Worm (Caenorhabditis elegans): ENCODE results near the gene ceh-38.

Gene ceh-38

ce11 chrII:6909568-6910122 lies 41.7 kb upstream of the ceh-38 start, which contains the start of gene asm-1:
asm-1 (plus strand) TSS chrII:6910072.
- TF ChIP-seq nhr-28 (tag; optimal IDR thresholded peaks at IDR 0.05) (no peak), ceh-83 (GFP tag; optimal IDR thresholded peaks at IDR 0.05) (no peak), tbx-8 (GFP tag; optimal IDR thresholded peaks at IDR 0.05) (no peak)

- peak; percentile 13 for TF ChIP-seq mep-1 (tag; optimal IDR thresholded peaks at IDR 0.05)
- TF ChIP-seq cnd-1 (tag; optimal IDR thresholded peaks at IDR 0.05): peak; percentile 62
- no peak for TF ChIP-seq nhr-28 (tag; optimal IDR thresholded peaks at IDR 0.05)
- TF ChIP-seq ces-1 (GFP tag; optimal IDR thresholded peaks at IDR 0.05): peak; percentile 37
- TF ChIP-seq lin-32 (GFP tag; optimal IDR thresholded peaks at IDR 0.05): peak; percentile 30
Observed at ce11 chrII:6913309-6913708, 38.0 kb upstream of the ceh-38 start, which contains the start of gene cyn-10. cyn-10 (minus strand) TSS chrII:6913365.

- TF ChIP-seq ztf-11 (tag; optimal IDR thresholded peaks at IDR 0.05) (no peak), ces-1 (GFP tag; optimal IDR thresholded peaks at IDR 0.05) (peak; percentile 13)
Observed at ce11 chrII:6915875-6916274, 35.5 kb upstream of the ceh-38 start, which contains the start of gene B0252.8. B0252.8 (plus strand) TSS chrII:6916166.

- TF ChIP-seq sem-2 (GFP tag; optimal IDR thresholded peaks at IDR 0.05) (no peak), M03D4.4 (tag; optimal IDR thresholded peaks at IDR 0.05) (no peak), snpc-4 (tag; optimal IDR thresholded peaks at IDR 0.05) (no peak), lin-32 (GFP tag; optimal IDR thresholded peaks at IDR 0.05) (no peak), flh-1 (GFP tag; optimal IDR thresholded peaks at IDR 0.05) (no peak), tbx-8 (GFP tag; optimal IDR thresholded peaks at IDR 0.05) (no peak), mab-5 (tag; optimal IDR thresholded peaks at IDR 0.05) (no peak), ceh-83 (GFP tag; optimal IDR thresholded peaks at IDR 0.05) (no peak), elt-3 (tag; optimal IDR thresholded peaks at IDR 0.05) (no peak), ceh-43 (GFP tag; optimal IDR thresholded peaks at IDR 0.05) (no peak), lsy-2 (tag; optimal IDR thresholded peaks at IDR 0.05) (no peak), elt-1 (tag; optimal IDR thresholded peaks at IDR 0.05; ENCODE audit: borderline replicate concordance, insufficient read depth) (no peak), nhr-76 (tag; optimal IDR thresholded peaks at IDR 0.05) (no peak), ces-1 (GFP tag; optimal IDR thresholded peaks at IDR 0.05) (no peak), mep-1 (tag; optimal IDR thresholded peaks at IDR 0.05) (no peak), hlh-1 (tag; optimal IDR thresholded peaks at IDR 0.05) (no peak), nhr-28 (tag; optimal IDR thresholded peaks at IDR 0.05) (no peak)
Observed at ce11 chrII:6917710-6918109, 33.6 kb upstream of the ceh-38 start, which contains the start of gene B0252.11. B0252.11 (minus strand) TSS chrII:6917810.

ce11 chrII:6918862-6919261 lies 32.5 kb upstream of the ceh-38 start, which contains the start of gene B0252.5:
B0252.5 (minus strand) TSS chrII:6918878.
- no peak for TF ChIP-seq blmp-1 (tag; optimal IDR thresholded peaks at IDR 0.05)
- TF ChIP-seq snpc-4 (tag; optimal IDR thresholded peaks at IDR 0.05): no peak
- no peak for TF ChIP-seq hlh-1 (tag; optimal IDR thresholded peaks at IDR 0.05)
- TF ChIP-seq lin-32 (GFP tag; optimal IDR thresholded peaks at IDR 0.05): no peak
- no peak for TF ChIP-seq mep-1 (tag; optimal IDR thresholded peaks at IDR 0.05)
- TF ChIP-seq nhr-76 (tag; optimal IDR thresholded peaks at IDR 0.05): no peak
- no peak for TF ChIP-seq zip-8 (tag; optimal IDR thresholded peaks at IDR 0.05)
- TF ChIP-seq nhr-12 (tag; optimal IDR thresholded peaks at IDR 0.05): no peak
- no peak for TF ChIP-seq nhr-237 (tag; optimal IDR thresholded peaks at IDR 0.05)
- TF ChIP-seq flh-1 (GFP tag; optimal IDR thresholded peaks at IDR 0.05): no peak
- no peak for TF ChIP-seq mls-2 (tag; optimal IDR thresholded peaks at IDR 0.05)

ce11 chrII:6919363-6919851 lies 31.9 kb upstream of the ceh-38 start, which contains the start of gene B0252.1:
B0252.1 (plus strand) TSS chrII:6919680.
- TF ChIP-seq hlh-1 (tag; optimal IDR thresholded peaks at IDR 0.05) (no peak), sptf-1 (tag; optimal IDR thresholded peaks at IDR 0.05) (no peak), lsy-2 (tag; optimal IDR thresholded peaks at IDR 0.05) (no peak), elt-1 (tag; optimal IDR thresholded peaks at IDR 0.05; ENCODE audit: borderline replicate concordance, insufficient read depth) (no peak), snpc-4 (tag; optimal IDR thresholded peaks at IDR 0.05) (no peak), ceh-83 (GFP tag; optimal IDR thresholded peaks at IDR 0.05) (no peak)

- no peak for TF ChIP-seq bed-3 (GFP tag; optimal IDR thresholded peaks at IDR 0.05)
- TF ChIP-seq lsy-2 (tag; optimal IDR thresholded peaks at IDR 0.05): peak; percentile 40
Observed at ce11 chrII:6923792-6924191, 27.5 kb upstream of the ceh-38 start.
